Fruit fly (Drosophila melanogaster) whole organism: ENCODE data around the gene pbl.

ENCODE experiments used
- CG8478 ChIP-seq: fragments of >200 bp; optimal IDR thresholded peaks from 2 replicates; lab custom pipeline; 2018; ENCODE audit warnings: inconsistent platforms
- Dll ChIP-seq: fragments of >200 bp; optimal IDR thresholded peaks from 2 replicates; lab custom pipeline; 2017
- EcR ChIP-seq, 2 experiments: fragments of >200 bp; optimal IDR thresholded peaks; 2 replicates each; lab custom pipeline; 2017; ENCODE audit warnings: missing biosample characterization in 2 of 2, missing genetic modification characterization in 2 of 2, missing genetic modification reagents in 2 of 2
- pan ChIP-seq: fragments of >200 bp; optimal IDR thresholded peaks from 2 replicates; lab custom pipeline; 2017
- psq ChIP-seq: fragments of >200 bp; optimal IDR thresholded peaks from 2 replicates; lab custom pipeline; 2017
- usp ChIP-seq: fragments of >200 bp; optimal IDR thresholded peaks from 2 replicates; lab custom pipeline; 2017; ENCODE audit warnings: missing biosample characterization, missing genetic modification characterization, mixed read lengths

The pbl gene

dm6 chr3L:7949778-7950177 is 38.0 kb upstream of the pbl start:
- no peak for TF ChIP-seq psq
- TF ChIP-seq usp (GFP tag; lab: Kevin White, UChicago): no peak
- no peak for TF ChIP-seq CG8478
- TF ChIP-seq pan (lab: Kevin White, UChicago): no peak
- TF ChIP-seq EcR (GFP tag; optimal IDR thresholded peaks at IDR 0.05; lab: Kevin White, UChicago): no peak
- no peak for TF ChIP-seq Dll (lab: Kevin White, UChicago)

dm6 chr3L:7947880-7948286 is 36.1 kb upstream of the pbl start, which contains the start of gene exex:
TSS of gene exex (plus strand) at chr3L:7948186.
- no peak for TF ChIP-seq Dll (lab: Kevin White, UChicago)
- TF ChIP-seq CG8478: peak; percentile 17

- TF ChIP-seq psq: no peak
- no peak for TF ChIP-seq EcR (GFP tag; optimal IDR thresholded peaks at IDR 0.05; lab: Kevin White, UChicago)
- no peak for TF ChIP-seq CG8478
- no peak for TF ChIP-seq Dll (lab: Kevin White, UChicago)
- no peak for TF ChIP-seq pan (lab: Kevin White, UChicago)
- TF ChIP-seq usp (GFP tag; lab: Kevin White, UChicago): no peak
Measured at dm6 chr3L:7946222-7946621, 34.5 kb upstream of the pbl start, which contains the start of gene CG43880. TSS of gene CG43880 (minus strand) at chr3L:7946322.

dm6 chr3L:7943950-7944349 is 32.2 kb upstream of the pbl start:
- TF ChIP-seq psq (no peak), CG8478 (no peak), Dll (lab: Kevin White, UChicago) (no peak), usp (GFP tag; lab: Kevin White, UChicago) (no peak), EcR (GFP tag; optimal IDR thresholded peaks at IDR 0.05; lab: Kevin White, UChicago) (no peak), pan (lab: Kevin White, UChicago) (no peak)

- no peak for TF ChIP-seq pan (lab: Kevin White, UChicago)
- no peak for TF ChIP-seq psq
- TF ChIP-seq usp (GFP tag; lab: Kevin White, UChicago): no peak
- TF ChIP-seq EcR (GFP tag; optimal IDR thresholded peaks at IDR 0.05; lab: Kevin White, UChicago): no peak
- no peak for TF ChIP-seq Dll (lab: Kevin White, UChicago)
- no peak for TF ChIP-seq CG8478
Measured at dm6 chr3L:7943046-7943445, 31.3 kb upstream of the pbl start.

dm6 chr3L:7942403-7942952 is 30.7 kb upstream of the pbl start:
- TF ChIP-seq pan (lab: Kevin White, UChicago): no peak
- no peak for TF ChIP-seq EcR (GFP tag; optimal IDR thresholded peaks at IDR 0.05; lab: Kevin White, UChicago)
- no peak for TF ChIP-seq Dll (lab: Kevin White, UChicago)
- TF ChIP-seq CG8478: no peak
- no peak for TF ChIP-seq psq
- no peak for TF ChIP-seq usp (GFP tag; lab: Kevin White, UChicago)

dm6 chr3L:7941514-7941913 is 29.8 kb upstream of the pbl start:
- TF ChIP-seq pan (lab: Kevin White, UChicago) (no peak), psq (no peak), usp (GFP tag; lab: Kevin White, UChicago) (no peak), CG8478 (no peak), Dll (lab: Kevin White, UChicago) (no peak), EcR (GFP tag; optimal IDR thresholded peaks at IDR 0.05; lab: Kevin White, UChicago) (no peak)

- TF ChIP-seq EcR (GFP tag; optimal IDR thresholded peaks at IDR 0.05; lab: Kevin White, UChicago) (no peak), CG8478 (no peak)
Measured at dm6 chr3L:7940558-7941238, 28.9 kb upstream of the pbl start.

dm6 chr3L:7938638-7939037 is 26.9 kb upstream of the pbl start:
- no peak for TF ChIP-seq CG8478
- no peak for TF ChIP-seq psq
- no peak for TF ChIP-seq usp (GFP tag; lab: Kevin White, UChicago)

- TF ChIP-seq CG8478 (no peak), Dll (lab: Kevin White, UChicago) (no peak), usp (GFP tag; lab: Kevin White, UChicago) (no peak), psq (no peak), pan (lab: Kevin White, UChicago) (no peak), EcR (GFP tag; optimal IDR thresholded peaks at IDR 0.05; lab: Kevin White, UChicago) (no peak)
Measured at dm6 chr3L:7935933-7936494, 24.3 kb upstream of the pbl start, which contains the start of the genes syd and Srp9. TSS of gene syd (minus strand) at chr3L:7936120. TSS of gene Srp9 (plus strand) at chr3L:7936373.

dm6 chr3L:7935409-7935932 is 23.7 kb upstream of the pbl start:
- TF ChIP-seq psq (no peak), Dll (lab: Kevin White, UChicago) (no peak), usp (GFP tag; lab: Kevin White, UChicago) (no peak), pan (lab: Kevin White, UChicago) (no peak), EcR (GFP tag; optimal IDR thresholded peaks at IDR 0.05; lab: Kevin White, UChicago) (no peak), CG8478 (no peak)

dm6 chr3L:7934857-7935256 is 23.1 kb upstream of the pbl start:
- TF ChIP-seq usp (GFP tag; lab: Kevin White, UChicago): no peak
- TF ChIP-seq psq: no peak
- no peak for TF ChIP-seq pan (lab: Kevin White, UChicago)
- TF ChIP-seq Dll (lab: Kevin White, UChicago): no peak
- TF ChIP-seq CG8478: no peak
- TF ChIP-seq EcR (GFP tag; optimal IDR thresholded peaks at IDR 0.05; lab: Kevin White, UChicago): no peak
